Worm (Caenorhabditis elegans) whole organism, late embryonic: Measurements from ENCODE around the gene clec-144.

Source experiments
- elt-2 ChIP-seq: sonication (generic microtip); optimal IDR thresholded peaks from 2 replicates; lab custom pipeline; 2016; ENCODE audit warnings: missing genetic modification reagents, missing genetic modification characterization, missing compliant biosample characterization
- fkh-6 ChIP-seq: sonication (generic microtip); optimal IDR thresholded peaks from 2 replicates; lab custom pipeline; 2016; ENCODE audit warnings: missing genetic modification characterization, missing compliant biosample characterization
- hlh-30 ChIP-seq: sonication (generic microtip); optimal IDR thresholded peaks from 2 replicates; lab custom pipeline; 2017; ENCODE audit warnings: antibody characterized with exemption, missing genetic modification characterization, missing compliant biosample characterization; ENCODE audit not compliant: insufficient read depth
- hlh-6 ChIP-seq: sonication (generic microtip); optimal IDR thresholded peaks from 2 replicates; lab custom pipeline; 2016; ENCODE audit warnings: missing genotype, missing genetic modification characterization, missing compliant biosample characterization
- lin-11 ChIP-seq: fragments of 200-800 bp; sonication (Bioruptor generic); optimal IDR thresholded peaks from 2 replicates; lab custom pipeline; 2018; ENCODE audit warnings: mild to moderate bottlenecking, missing genetic modification characterization, missing compliant biosample characterization
- nhr-11 ChIP-seq: fragments of 150-350 bp; optimal IDR thresholded peaks from 2 replicates; lab custom pipeline; 2014; ENCODE audit warnings: missing biosample characterization, missing genetic modification characterization
- pat-9 ChIP-seq: fragments of 200-800 bp; sonication (Bioruptor generic); optimal IDR thresholded peaks from 2 replicates; lab custom pipeline; 2018; ENCODE audit warnings: mild to moderate bottlenecking, missing genetic modification characterization, moderate library complexity, missing compliant biosample characterization
- ref-2 ChIP-seq: sonication (generic microtip); optimal IDR thresholded peaks from 2 replicates; lab custom pipeline; 2016; ENCODE audit warnings: missing genetic modification characterization, missing compliant biosample characterization
- sox-4 ChIP-seq: sonication (generic microtip); optimal IDR thresholded peaks from 2 replicates; lab custom pipeline; 2017; ENCODE audit warnings: mild to moderate bottlenecking, missing genetic modification characterization, inconsistent platforms, missing compliant biosample characterization

DNA sequence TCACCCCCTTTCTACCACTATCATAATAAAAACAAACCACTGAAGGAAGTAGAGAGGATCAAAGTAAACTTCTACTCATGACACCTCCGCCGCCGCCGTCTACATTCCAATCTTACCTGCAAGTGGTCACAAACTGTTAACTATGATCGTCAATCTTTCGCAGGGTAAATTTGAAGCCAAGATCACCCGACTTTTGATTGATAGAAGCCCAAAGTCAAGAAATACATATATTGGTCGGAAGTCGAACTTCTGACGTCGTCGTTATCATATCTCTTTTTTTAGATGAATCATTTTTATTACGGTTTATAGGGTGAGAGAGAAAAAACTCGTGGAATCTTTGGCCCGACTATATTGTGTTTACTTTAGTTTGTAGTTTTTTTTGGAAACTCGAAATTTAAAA is 6.0 kb upstream of the clec-144 start:
- no peak for TF ChIP-seq nhr-11 (tag; lab: Kevin White, UChicago)
- TF ChIP-seq elt-2, result no peak
- no peak for TF ChIP-seq pat-9 (tag; lab: Kevin White, UChicago)
- TF ChIP-seq sox-4, result no peak
- TF ChIP-seq lin-11 (tag; lab: Kevin White, UChicago), result no peak
- TF ChIP-seq ref-2 (tag; lab: Kevin White, UChicago), result no peak
- TF ChIP-seq hlh-6 (tag; lab: Kevin White, UChicago), result no peak
- no peak for TF ChIP-seq fkh-6
- no peak for TF ChIP-seq hlh-30 (tag; lab: Kevin White, UChicago)
